Worm (Caenorhabditis elegans) whole organism, L3 larva: ENCODE data around the gene nhr-93.
"Not testable (repeated sequence)": the region's sequence is repeated elsewhere in the genome, so short reads cannot be mapped to it uniquely, and the experiment has no call there.

Source experiments
- nfya-1 ChIP-seq: sonication (generic microtip); optimal IDR thresholded peaks from 2 replicates; lab custom pipeline; 2017; ENCODE audit warnings: missing genetic modification characterization, mild to moderate bottlenecking, missing compliant biosample characterization, antibody characterized with exemption, moderate library complexity; ENCODE audit not compliant: insufficient read depth
- nhr-237 ChIP-seq: fragments of 150-350 bp; optimal IDR thresholded peaks from 2 replicates; lab custom pipeline; 2014; ENCODE audit warnings: missing biosample characterization, missing genetic modification characterization
- zag-1 ChIP-seq: fragments of 150-350 bp; optimal IDR thresholded peaks from 2 replicates; lab custom pipeline; 2014; ENCODE audit warnings: missing biosample characterization, missing genetic modification characterization

DNA sequence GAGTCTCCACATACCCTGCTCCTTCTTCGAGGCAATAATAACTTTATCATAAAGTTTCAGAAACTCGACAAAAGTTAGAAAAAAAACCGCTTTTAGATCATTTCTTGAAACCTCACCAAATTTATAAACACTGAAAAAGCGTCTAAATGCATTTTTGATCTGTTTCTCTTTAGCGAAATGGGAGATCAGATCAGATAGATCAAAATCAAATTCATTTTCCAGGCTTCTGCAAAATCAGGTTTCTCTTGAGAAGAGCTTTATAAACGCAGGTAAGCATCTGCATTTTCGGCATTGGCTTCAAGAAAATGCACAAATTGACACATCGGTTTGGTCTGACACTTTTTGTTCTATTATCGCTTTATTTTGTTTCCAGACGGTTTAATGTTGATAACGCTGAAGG is 34.2 kb upstream of the nhr-93 start, which contains the start of gene F40C5.1:
- TF ChIP-seq nhr-237; nfya-1 (tag; lab: Kevin White, UChicago); zag-1 (tag; lab: Kevin White, UChicago): not testable (repeated sequence)
